Worm (Caenorhabditis elegans) whole organism, young adult: ENCODE measurements around the gene glr-5.

Experiments
- F49E8.2 ChIP-seq: sonication (generic microtip); optimal IDR thresholded peaks from 3 replicates; lab custom pipeline; 2017; ENCODE audit warnings: missing genetic modification characterization, mild to moderate bottlenecking, missing compliant biosample characterization, antibody characterized with exemption, moderate library complexity; ENCODE audit not compliant: insufficient read depth
- K12H6.12 ChIP-seq: fragments of 200-800 bp; sonication (Bioruptor generic); optimal IDR thresholded peaks from 2 replicates; lab custom pipeline; 2018; ENCODE audit warnings: mild to moderate bottlenecking, missing genetic modification characterization, missing compliant biosample characterization
- attf-3 ChIP-seq: fragments of 200-800 bp; sonication (Bioruptor generic); conservative IDR thresholded peaks from 2 replicates; pipeline ENCODE4 v1.3.6; 2022; ENCODE audit warnings: missing genetic modification reagents, missing genetic modification characterization, missing compliant biosample characterization
- dpl-1 ChIP-seq: fragments of 150-350 bp; optimal IDR thresholded peaks from 2 replicates; lab custom pipeline; 2014; ENCODE audit warnings: missing biosample characterization, missing genetic modification reagents, missing genetic modification characterization
- mel-28 ChIP-seq: sonication (generic microtip); optimal IDR thresholded peaks from 2 replicates; lab custom pipeline; 2016; ENCODE audit warnings: borderline replicate concordance, mild to moderate bottlenecking, missing genetic modification characterization, missing compliant biosample characterization
- mxl-1 ChIP-seq: sonication (generic microtip); optimal IDR thresholded peaks from 2 replicates; lab custom pipeline; 2016; ENCODE audit warnings: missing genetic modification characterization, missing compliant biosample characterization
- rpc-1 ChIP-seq, 2 experiments: fragments of 150-350 bp in 1 of 2; sonication (generic microtip) in 1 of 2; optimal IDR thresholded peaks; 2 replicates each; lab custom pipeline; 2014 to 2018; ENCODE audit warnings: missing biosample characterization in 1 of 2, missing genetic modification characterization in 1 of 2, missing genetic modification reagents in 1 of 2, missing genotype in 1 of 2
- unc-62 ChIP-seq: fragments of 150-350 bp; optimal IDR thresholded peaks from 2 replicates; lab custom pipeline; 2014; ENCODE audit warnings: missing biosample characterization, missing genetic modification reagents, missing genetic modification characterization

- TF ChIP-seq unc-62 (GFP tag; lab: Kevin White, UChicago) (no peak), K12H6.12 (tag; lab: Kevin White, UChicago) (no peak), mxl-1 (no peak), attf-3 (GFP tag; lab: Robert Waterston, UW) (no peak), mel-28 (tag; lab: Kevin White, UChicago) (no peak), F49E8.2 (tag; lab: Kevin White, UChicago) (no peak), rpc-1 (optimal IDR thresholded peaks at IDR 0.05; lab: Kevin White, UChicago) (no peak), rpc-1 (tag; optimal IDR thresholded peaks at IDR 0.05; lab: Kevin White, UChicago) (no peak), dpl-1 (GFP tag; lab: Kevin White, UChicago) (no peak)
Measured at ce11 chrV:8767493-8767892, 51.2 kb downstream of the glr-5 start.
